Worm (Caenorhabditis elegans): ENCODE data around the gene srt-16.

- TF ChIP-seq W03F9.2 (tag; optimal IDR thresholded peaks at IDR 0.05) (no peak), dao-5 (tag; optimal IDR thresholded peaks at IDR 0.05) (no peak), him-1 (tag; optimal IDR thresholded peaks at IDR 0.05) (no peak)
Observed at ce11 chrV:3044837-3045236, 19.5 kb downstream of the srt-16 start, which contains the start of gene F59D6.1.

Data from whole organism, L4/young adult.